Worm (Caenorhabditis elegans) whole organism, late embryonic: Measurements from ENCODE around the gene fkh-5.

Source experiments
- ama-1 ChIP-seq: fragments of 150-350 bp; optimal IDR thresholded peaks from 2 replicates; lab custom pipeline; 2014
- ceh-2 ChIP-seq: sonication (generic microtip); optimal IDR thresholded peaks from 2 replicates; lab custom pipeline; 2016; ENCODE audit warnings: missing genotype, missing genetic modification characterization, missing compliant biosample characterization
- ceh-31 ChIP-seq: sonication (generic microtip); optimal IDR thresholded peaks from 2 replicates; lab custom pipeline; 2016; ENCODE audit warnings: missing genetic modification characterization, missing compliant biosample characterization
- elt-2 ChIP-seq: sonication (generic microtip); optimal IDR thresholded peaks from 2 replicates; lab custom pipeline; 2016; ENCODE audit warnings: missing genetic modification reagents, missing genetic modification characterization, missing compliant biosample characterization
- ets-4 ChIP-seq: sonication (generic microtip); optimal IDR thresholded peaks from 2 replicates; lab custom pipeline; 2016; ENCODE audit warnings: missing genetic modification characterization, missing compliant biosample characterization
- fkh-10 ChIP-seq: fragments of 150-350 bp; optimal IDR thresholded peaks from 2 replicates; lab custom pipeline; 2014; ENCODE audit warnings: missing biosample characterization, missing genetic modification reagents, missing genetic modification characterization
- gmeb-2 ChIP-seq: sonication (generic microtip); optimal IDR thresholded peaks from 2 replicates; lab custom pipeline; 2016; ENCODE audit warnings: missing genetic modification characterization, inconsistent platforms, missing compliant biosample characterization
- madf-2 ChIP-seq: sonication (generic microtip); optimal IDR thresholded peaks from 2 replicates; lab custom pipeline; 2017; ENCODE audit warnings: missing genetic modification characterization, missing compliant biosample characterization
- pqm-1 ChIP-seq: sonication (generic microtip); optimal IDR thresholded peaks from 2 replicates; lab custom pipeline; 2016; ENCODE audit warnings: missing genetic modification characterization, missing compliant biosample characterization
- unc-55 ChIP-seq: sonication (generic microtip); optimal IDR thresholded peaks from 2 replicates; lab custom pipeline; 2017; ENCODE audit warnings: missing biosample characterization, missing genetic modification reagents, missing genetic modification characterization

- TF ChIP-seq ets-4 (tag; lab: Kevin White, UChicago) (no peak), elt-2 (tag; lab: Kevin White, UChicago) (no peak), fkh-10 (GFP tag; lab: Kevin White, UChicago) (no peak), madf-2 (tag; lab: Kevin White, UChicago) (no peak), pqm-1 (tag; lab: Kevin White, UChicago) (no peak), ama-1 (lab: Kevin White, UChicago) (no peak), ceh-31 (tag; lab: Kevin White, UChicago) (no peak), gmeb-2 (no peak), unc-55 (GFP tag; lab: Kevin White, UChicago) (no peak), ceh-2 (no peak)
These were observed 10.5 kb downstream of the fkh-5 start, which contains the start of gene C35D10.8 for ce11 chrIII:4854918-4855317.
